Worm (Caenorhabditis elegans): ENCODE measurements around the gene E02H1.6.
A peak's percentile ranks its signal among the peaks of the same experiment; 100 is the strongest.

The E02H1.6 gene

DNA sequence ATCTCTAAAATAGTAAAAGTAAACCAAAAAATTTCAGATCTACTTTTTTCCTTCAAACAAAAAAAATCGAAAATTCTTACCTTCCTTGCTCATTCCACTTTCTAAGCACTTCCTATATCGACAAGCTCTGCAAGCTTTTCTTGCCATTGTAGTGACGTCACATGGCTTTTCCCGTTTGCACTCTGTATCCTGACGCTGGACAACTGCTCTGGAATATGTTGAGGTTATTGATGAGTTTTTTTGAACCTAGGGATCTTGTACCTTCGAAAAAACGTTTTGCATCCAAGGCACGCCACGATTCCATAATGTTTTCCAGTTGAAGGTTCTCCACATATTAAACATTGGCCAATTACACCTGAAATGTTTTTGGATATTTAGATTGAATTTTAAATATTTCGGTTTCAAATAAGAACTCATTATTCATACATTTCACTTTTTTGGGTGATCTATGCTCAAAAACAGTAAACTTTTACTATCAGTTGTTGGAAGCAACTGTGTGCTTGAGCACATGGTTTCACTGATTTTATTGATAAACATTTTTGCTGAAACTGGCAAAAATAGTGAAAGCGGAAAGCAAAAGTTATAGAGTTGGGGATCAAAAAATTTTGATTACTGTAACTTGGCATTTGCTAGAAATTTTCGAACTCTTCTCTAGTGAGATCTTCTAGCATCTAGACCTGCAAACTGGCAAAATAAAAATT lies 3.7 kb downstream of the E02H1.6 start:
- TF ChIP-seq fos-1 (tag; optimal IDR thresholded peaks at IDR 0.05): no peak
- no peak for TF ChIP-seq nhr-10 (tag; optimal IDR thresholded peaks at IDR 0.05)
- TF ChIP-seq alr-1 (tag; optimal IDR thresholded peaks at IDR 0.05): no peak
- TF ChIP-seq mbf-1 (tag; optimal IDR thresholded peaks at IDR 0.05): no peak
- no peak for TF ChIP-seq lin-39 (tag; optimal IDR thresholded peaks at IDR 0.05)
- peak in 1 of 2 experiments; percentile 39 for TF ChIP-seq lsy-2 (tag; optimal IDR thresholded peaks at IDR 0.05)
- no peak for TF ChIP-seq nhr-21 (tag; optimal IDR thresholded peaks at IDR 0.05)
- peak; percentile 20 for TF ChIP-seq sma-9 (GFP tag; optimal IDR thresholded peaks at IDR 0.05)
- TF ChIP-seq sma-9 (tag; optimal IDR thresholded peaks at IDR 0.05): no peak
- TF ChIP-seq unc-62 (GFP tag; optimal IDR thresholded peaks at IDR 0.05): no peak
- TF ChIP-seq nhr-129 (tag; optimal IDR thresholded peaks at IDR 0.05): peak; percentile 33
- TF ChIP-seq nhr-12 (tag; optimal IDR thresholded peaks at IDR 0.05): no peak
- TF ChIP-seq sma-3 (GFP tag; optimal IDR thresholded peaks at IDR 0.05): no peak
- TF ChIP-seq ceh-82 (tag; optimal IDR thresholded peaks at IDR 0.05): no peak
- TF ChIP-seq nhr-237 (tag; optimal IDR thresholded peaks at IDR 0.05): no peak
- TF ChIP-seq F13H6.1 (tag; optimal IDR thresholded peaks at IDR 0.05): peak; percentile 41
- TF ChIP-seq snpc-4 (tag; optimal IDR thresholded peaks at IDR 0.05): no peak

DNA sequence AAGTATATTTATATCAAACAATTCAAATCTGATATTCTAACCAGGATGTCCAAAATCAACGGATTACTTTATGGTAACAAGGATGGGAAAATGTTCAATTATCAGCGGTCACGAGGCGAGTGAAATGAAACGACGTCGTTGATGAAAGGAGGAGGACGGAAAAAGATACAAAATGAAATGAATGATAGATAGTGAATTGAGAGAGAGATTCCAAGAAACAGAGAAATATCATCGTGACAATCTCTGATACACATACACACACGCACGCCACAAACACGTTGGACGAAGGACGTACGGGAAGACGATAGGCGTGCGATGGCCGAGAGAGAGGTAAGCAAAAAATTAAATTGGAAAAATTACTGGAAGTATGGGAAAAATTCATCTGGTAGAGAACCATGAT lies 4.6 kb downstream of the E02H1.6 start:
- no peak for TF ChIP-seq nhr-77 (tag; optimal IDR thresholded peaks at IDR 0.05)
- TF ChIP-seq crh-2 (tag; optimal IDR thresholded peaks at IDR 0.05): peak; percentile 63
- peak; percentile 87 for TF ChIP-seq nhr-129 (tag; optimal IDR thresholded peaks at IDR 0.05)
- peak; percentile 75 to 91 for TF ChIP-seq mdl-1 (tag; optimal IDR thresholded peaks at IDR 0.05)
- no peak for TF ChIP-seq ceh-82 (tag; optimal IDR thresholded peaks at IDR 0.05)
- TF ChIP-seq nhr-25 (tag; optimal IDR thresholded peaks at IDR 0.05): peak; percentile 96
- no peak for TF ChIP-seq snpc-4 (tag; optimal IDR thresholded peaks at IDR 0.05)
- TF ChIP-seq nhr-21 (tag; optimal IDR thresholded peaks at IDR 0.05): peak; percentile 95
- peak in 1 of 2 experiments; percentile 72 for TF ChIP-seq lsy-2 (tag; optimal IDR thresholded peaks at IDR 0.05)
- no peak for TF ChIP-seq mbf-1 (tag; optimal IDR thresholded peaks at IDR 0.05)
- peak; percentile 74 for TF ChIP-seq fos-1 (tag; optimal IDR thresholded peaks at IDR 0.05)
- no peak for TF ChIP-seq nhr-12 (tag; optimal IDR thresholded peaks at IDR 0.05)
- TF ChIP-seq nhr-23 (tag; optimal IDR thresholded peaks at IDR 0.05): no peak
- peak; percentile 95 for TF ChIP-seq sma-9 (GFP tag; optimal IDR thresholded peaks at IDR 0.05)
- TF ChIP-seq sma-9 (tag; optimal IDR thresholded peaks at IDR 0.05): no peak
- TF ChIP-seq mab-5 (tag; optimal IDR thresholded peaks at IDR 0.05): peak; percentile 31
- TF ChIP-seq ztf-11 (tag; optimal IDR thresholded peaks at IDR 0.05): no peak
- peak; percentile 84 for TF ChIP-seq sma-3 (GFP tag; optimal IDR thresholded peaks at IDR 0.05)
- peak; percentile 67 for TF ChIP-seq ztf-4 (tag; optimal IDR thresholded peaks at IDR 0.05)
- no peak for TF ChIP-seq alr-1 (tag; optimal IDR thresholded peaks at IDR 0.05)
- TF ChIP-seq egl-27 (tag; optimal IDR thresholded peaks at IDR 0.05): peak; percentile 57
- peak; percentile 1 for TF ChIP-seq Y55F3AM.14 (GFP tag; optimal IDR thresholded peaks at IDR 0.05)
- peak; percentile 21 for TF ChIP-seq lin-13 (GFP tag; optimal IDR thresholded peaks at IDR 0.05)
- peak; percentile 68 for TF ChIP-seq F13H6.1 (tag; optimal IDR thresholded peaks at IDR 0.05)
- no peak for TF ChIP-seq zag-1 (tag; optimal IDR thresholded peaks at IDR 0.05)
- peak; percentile 55 for TF ChIP-seq C34F6.9 (tag; optimal IDR thresholded peaks at IDR 0.05)
- TF ChIP-seq gmeb-1 (tag; optimal IDR thresholded peaks at IDR 0.05): peak; percentile 63
- peak; percentile 58 for TF ChIP-seq nhr-6 (tag; optimal IDR thresholded peaks at IDR 0.05)
- TF ChIP-seq ama-1 (optimal IDR thresholded peaks at IDR 0.05): peak; percentile 41
- no peak for TF ChIP-seq elt-1 (tag; optimal IDR thresholded peaks at IDR 0.05)
- TF ChIP-seq sem-4 (tag; optimal IDR thresholded peaks at IDR 0.05): peak; percentile 85
- no peak for TF ChIP-seq lin-11 (tag; optimal IDR thresholded peaks at IDR 0.05)
- TF ChIP-seq ceh-16 (tag; optimal IDR thresholded peaks at IDR 0.05): peak; percentile 36
- TF ChIP-seq blmp-1 (tag; optimal IDR thresholded peaks at IDR 0.05; ENCODE audit: insufficient read depth): peak; percentile 86

DNA sequence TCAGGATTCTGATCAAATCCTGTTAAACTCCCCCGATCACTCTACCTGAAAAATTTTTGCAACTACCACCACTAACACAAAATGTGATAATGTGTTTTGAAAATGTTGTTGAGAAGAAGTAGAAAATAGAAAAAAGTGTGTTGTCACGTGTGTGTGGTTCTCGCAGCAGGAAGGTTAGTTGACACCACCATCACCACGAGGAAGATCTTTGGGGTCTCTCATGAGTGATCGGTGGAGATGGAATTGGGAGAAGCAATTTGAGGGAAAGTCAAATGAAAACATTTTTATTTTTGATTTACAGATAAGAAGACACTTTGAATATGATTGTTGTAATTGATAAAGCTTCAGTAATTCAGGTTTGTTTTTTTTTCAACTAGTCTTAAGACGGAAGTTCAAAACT lies 5.2 kb downstream of the E02H1.6 start:
- TF ChIP-seq blmp-1 (tag; optimal IDR thresholded peaks at IDR 0.05; ENCODE audit: insufficient read depth) (peak; percentile 68), mdl-1 (tag; optimal IDR thresholded peaks at IDR 0.05) (peak; percentile 3 to 70), dmd-4 (tag; optimal IDR thresholded peaks at IDR 0.05) (no peak), nhr-129 (tag; optimal IDR thresholded peaks at IDR 0.05) (peak; percentile 86), nhr-6 (tag; optimal IDR thresholded peaks at IDR 0.05) (peak; percentile 27), egl-27 (tag; optimal IDR thresholded peaks at IDR 0.05) (no peak), ztf-4 (tag; optimal IDR thresholded peaks at IDR 0.05) (peak; percentile 72), nhr-25 (tag; optimal IDR thresholded peaks at IDR 0.05) (peak; percentile 86), nhr-12 (tag; optimal IDR thresholded peaks at IDR 0.05) (no peak), crh-2 (tag; optimal IDR thresholded peaks at IDR 0.05) (peak; percentile 75), ZK546.5 (tag; optimal IDR thresholded peaks at IDR 0.05) (no peak), C34F6.9 (tag; optimal IDR thresholded peaks at IDR 0.05) (peak; percentile 36), lsy-2 (tag; optimal IDR thresholded peaks at IDR 0.05) (peak in 1 of 2 experiments; percentile 60), nhr-77 (tag; optimal IDR thresholded peaks at IDR 0.05) (no peak), sma-9 (GFP tag; optimal IDR thresholded peaks at IDR 0.05) (peak; percentile 87), sma-9 (tag; optimal IDR thresholded peaks at IDR 0.05) (no peak), nhr-21 (tag; optimal IDR thresholded peaks at IDR 0.05) (peak; percentile 12), unc-39 (tag; optimal IDR thresholded peaks at IDR 0.05) (no peak), nhr-10 (tag; optimal IDR thresholded peaks at IDR 0.05) (no peak), lin-13 (GFP tag; optimal IDR thresholded peaks at IDR 0.05) (peak; percentile 9), alr-1 (tag; optimal IDR thresholded peaks at IDR 0.05) (no peak), gmeb-1 (tag; optimal IDR thresholded peaks at IDR 0.05) (peak; percentile 54), sem-4 (tag; optimal IDR thresholded peaks at IDR 0.05) (peak; percentile 72), sma-3 (GFP tag; optimal IDR thresholded peaks at IDR 0.05) (peak; percentile 17)
